Worm (Caenorhabditis elegans) whole organism, L3 larva: Measurements from ENCODE around the gene cls-3.

ENCODE experiments used
- ceh-9 ChIP-seq: sonication (generic microtip); optimal IDR thresholded peaks from 2 replicates; lab custom pipeline; 2018; ENCODE audit warnings: missing biosample characterization, missing genetic modification characterization
- nhr-12 ChIP-seq: fragments of 150-350 bp; optimal IDR thresholded peaks from 2 replicates; lab custom pipeline; 2014; ENCODE audit warnings: missing biosample characterization, missing genetic modification characterization

- no peak for TF ChIP-seq nhr-12 (tag; lab: Kevin White, UChicago)
- TF ChIP-seq ceh-9 (tag; lab: Kevin White, UChicago) = no peak
Observed at ce11 chrIII:9136587-9136986, 54.3 kb downstream of the cls-3 start, which contains the start of gene eat-4.
